Fruit fly (Drosophila melanogaster) whole organism, embryonic: Measurements from ENCODE around the gene Aef1.

Experiments used
- Awh ChIP-seq: fragments of 200-800 bp; sonication (Bioruptor generic); IDR thresholded peaks from 2 replicates; pipeline ENCODE4, ENCODE4 v1.3.6; 2022; ENCODE audit warnings: missing biosample characterization, missing genetic modification characterization
- B-H2 ChIP-seq: fragments of 200-800 bp; sonication (Bioruptor generic); optimal IDR thresholded peaks from 2 replicates; lab custom pipeline; 2018; ENCODE audit warnings: missing biosample characterization, mild to moderate bottlenecking, missing genetic modification characterization
- CG10979 ChIP-seq: fragments of 200-800 bp; sonication (Bioruptor generic); optimal IDR thresholded peaks from 2 replicates; lab custom pipeline; 2018; ENCODE audit warnings: missing biosample characterization, mild to moderate bottlenecking, missing genetic modification characterization, moderate library complexity
- CG11247 ChIP-seq: fragments of 200-800 bp; sonication (Bioruptor generic); IDR thresholded peaks from 2 replicates; pipeline ENCODE4 v1.3.6; 2022; ENCODE audit warnings: missing biosample characterization, missing genetic modification characterization
- CG11504 ChIP-seq: fragments of 200-800 bp; sonication (Bioruptor generic); optimal IDR thresholded peaks from 3 replicates; lab custom pipeline; 2019; ENCODE audit warnings: missing biosample characterization, mild to moderate bottlenecking, missing genetic modification characterization, moderate library complexity
- CG12219 ChIP-seq: fragments of 200-800 bp; sonication (Bioruptor generic); optimal IDR thresholded peaks from 3 replicates; lab custom pipeline; 2018; ENCODE audit warnings: missing biosample characterization, mild to moderate bottlenecking, missing genetic modification characterization
- CG12391 ChIP-seq: fragments of 200-800 bp; sonication (Bioruptor generic); optimal IDR thresholded peaks from 3 replicates; lab custom pipeline; 2018; ENCODE audit warnings: missing biosample characterization, mild to moderate bottlenecking, missing genetic modification characterization, moderate library complexity
- CG13775 ChIP-seq: fragments of 200-800 bp; sonication (Bioruptor generic); optimal IDR thresholded peaks from 3 replicates; lab custom pipeline; 2017; ENCODE audit warnings: missing biosample characterization, mild to moderate bottlenecking, missing genetic modification characterization
- CG17328 ChIP-seq: fragments of 200-800 bp; sonication (Bioruptor generic); IDR thresholded peaks from 2 replicates; pipeline ENCODE4 v1.3.6; 2022; ENCODE audit warnings: missing biosample characterization, missing genetic modification characterization
- CG17385 ChIP-seq: fragments of 200-800 bp; sonication (Bioruptor generic); optimal IDR thresholded peaks from 3 replicates; lab custom pipeline; 2018; ENCODE audit warnings: missing biosample characterization, mild to moderate bottlenecking, missing genetic modification characterization
- CG1792 ChIP-seq: fragments of 200-800 bp; sonication (Bioruptor generic); optimal IDR thresholded peaks from 2 replicates; lab custom pipeline; 2016; ENCODE audit warnings: missing biosample characterization, missing genetic modification characterization
- CG18476 ChIP-seq: fragments of 200-800 bp; sonication (Bioruptor generic); optimal IDR thresholded peaks from 2 replicates; lab custom pipeline; 2016; ENCODE audit warnings: missing biosample characterization, mild to moderate bottlenecking, missing genetic modification characterization
- CG18599 ChIP-seq: fragments of 200-800 bp; sonication (Bioruptor generic); optimal IDR thresholded peaks from 3 replicates; lab custom pipeline; 2017; ENCODE audit warnings: missing biosample characterization, missing genetic modification characterization, mild to moderate bottlenecking, moderate library complexity, missing genetic modification reagents
- CG2889 ChIP-seq: fragments of 200-800 bp; sonication (Bioruptor generic); IDR thresholded peaks from 3 replicates; pipeline ENCODE4 v1.3.6; 2022; ENCODE audit warnings: missing biosample characterization, missing genetic modification characterization
- CG4360 ChIP-seq: fragments of 200-800 bp; sonication (Bioruptor generic); IDR thresholded peaks from 2 replicates; pipeline ENCODE4 v1.3.6; 2022; ENCODE audit warnings: missing biosample characterization, missing genetic modification characterization
- CG4424 ChIP-seq: fragments of 200-800 bp; sonication (Bioruptor generic); optimal IDR thresholded peaks from 3 replicates; lab custom pipeline; 2016; ENCODE audit warnings: missing biosample characterization, missing genetic modification characterization
- CG4820 ChIP-seq: fragments of 200-800 bp; sonication (Bioruptor generic); optimal IDR thresholded peaks from 3 replicates; lab custom pipeline; 2016; ENCODE audit warnings: missing biosample characterization, missing genetic modification characterization
- CG7745 ChIP-seq: fragments of 200-800 bp; sonication (Bioruptor generic); optimal IDR thresholded peaks from 2 replicates; lab custom pipeline; 2018; ENCODE audit warnings: missing biosample characterization, mild to moderate bottlenecking, missing genetic modification characterization, moderate library complexity
- CG7786 ChIP-seq: fragments of 200-800 bp; sonication (Bioruptor generic); optimal IDR thresholded peaks from 2 replicates; lab custom pipeline; 2016; ENCODE audit warnings: missing biosample characterization, missing genetic modification characterization
- CG8765 ChIP-seq: fragments of 200-800 bp; sonication (Bioruptor generic); IDR thresholded peaks from 2 replicates; pipeline ENCODE4 v1.3.6; 2022; ENCODE audit warnings: missing biosample characterization, missing genetic modification characterization
- CrebB ChIP-seq: fragments of 200-800 bp; sonication (Bioruptor generic); optimal IDR thresholded peaks from 3 replicates; lab custom pipeline; 2018; ENCODE audit warnings: missing biosample characterization, mild to moderate bottlenecking, missing genetic modification characterization
- Drgx ChIP-seq: fragments of 200-800 bp; sonication (Bioruptor generic); IDR thresholded peaks from 2 replicates; pipeline ENCODE4 v1.3.6; 2022; ENCODE audit warnings: missing biosample characterization, missing genetic modification characterization
- ERR ChIP-seq: fragments of 200-800 bp; sonication (Bioruptor generic); optimal IDR thresholded peaks from 2 replicates; lab custom pipeline; 2016; ENCODE audit warnings: missing biosample characterization, missing genetic modification characterization
- Jarid2 ChIP-seq: fragments of 200-800 bp; sonication (Bioruptor generic); optimal IDR thresholded peaks from 3 replicates; lab custom pipeline; 2017; ENCODE audit warnings: mild to moderate bottlenecking, missing biosample characterization, missing genetic modification reagents, missing genetic modification characterization
- Lhr ChIP-seq: fragments of 200-800 bp; sonication (Bioruptor generic); optimal IDR thresholded peaks from 3 replicates; lab custom pipeline; 2017; ENCODE audit warnings: mild to moderate bottlenecking, missing biosample characterization, missing genetic modification reagents, missing genetic modification characterization
- Lpt ChIP-seq: fragments of >200 bp; optimal IDR thresholded peaks from 2 replicates; lab custom pipeline; 2018; ENCODE audit warnings: missing biosample characterization, missing genetic modification characterization
- Meics ChIP-seq: fragments of 200-800 bp; sonication (Bioruptor generic); optimal IDR thresholded peaks from 2 replicates; lab custom pipeline; 2017; ENCODE audit warnings: missing biosample characterization, mild to moderate bottlenecking, missing genetic modification characterization
- NC2α ChIP-seq: fragments of 200-800 bp; sonication (Bioruptor generic); optimal IDR thresholded peaks from 2 replicates; lab custom pipeline; 2016; ENCODE audit warnings: missing biosample characterization, missing genetic modification characterization
- Oli ChIP-seq: fragments of 200-800 bp; sonication (Bioruptor generic); optimal IDR thresholded peaks from 2 replicates; lab custom pipeline; 2018; ENCODE audit warnings: missing biosample characterization, mild to moderate bottlenecking, missing genetic modification characterization, moderate library complexity
- YL-1 ChIP-seq: fragments of 200-800 bp; sonication (Bioruptor generic); optimal IDR thresholded peaks from 3 replicates; lab custom pipeline; 2017; ENCODE audit warnings: missing biosample characterization, mild to moderate bottlenecking, missing genetic modification characterization
- ara ChIP-seq: fragments of 200-800 bp; sonication (Bioruptor generic); IDR thresholded peaks from 2 replicates; pipeline ENCODE4 v1.3.6; 2022; ENCODE audit warnings: missing biosample characterization, missing genetic modification characterization
- cas ChIP-seq: fragments of 200-800 bp; sonication (Bioruptor generic); IDR thresholded peaks from 2 replicates; pipeline ENCODE4 v1.3.6; 2022; ENCODE audit warnings: missing biosample characterization, missing genetic modification characterization
- chm ChIP-seq: fragments of 200-800 bp; sonication (Bioruptor generic); IDR thresholded peaks from 2 replicates; pipeline ENCODE4 v1.3.6; 2022; ENCODE audit warnings: missing biosample characterization, missing genetic modification characterization
- crc ChIP-seq: fragments of 200-800 bp; sonication (Bioruptor generic); optimal IDR thresholded peaks from 2 replicates; lab custom pipeline; 2016; ENCODE audit warnings: missing biosample characterization, missing genetic modification characterization
- crol ChIP-seq: fragments of 200-800 bp; sonication (Bioruptor generic); IDR thresholded peaks from 2 replicates; pipeline ENCODE4 v1.3.6; 2022; ENCODE audit warnings: missing biosample characterization, missing genetic modification characterization
- dan ChIP-seq: fragments of 200-800 bp; sonication (Bioruptor generic); IDR thresholded peaks from 2 replicates; pipeline ENCODE4 v1.3.6; 2022; ENCODE audit warnings: missing biosample characterization, missing genetic modification characterization
- dimm ChIP-seq: fragments of 200-800 bp; sonication (Bioruptor generic); IDR thresholded peaks from 2 replicates; pipeline ENCODE4 v1.3.6; 2022; ENCODE audit warnings: missing biosample characterization, missing genetic modification characterization
- fd64A ChIP-seq: fragments of 200-800 bp; sonication (Bioruptor generic); optimal IDR thresholded peaks from 3 replicates; lab custom pipeline; 2018; ENCODE audit warnings: missing biosample characterization, mild to moderate bottlenecking, missing genetic modification characterization
- fru ChIP-seq: fragments of >200 bp; optimal IDR thresholded peaks from 2 replicates; lab custom pipeline; 2017
- gfzf ChIP-seq: fragments of 200-800 bp; sonication (Bioruptor generic); optimal IDR thresholded peaks from 2 replicates; lab custom pipeline; 2016; ENCODE audit warnings: missing biosample characterization, mild to moderate bottlenecking, missing genetic modification characterization, moderate library complexity
- gro ChIP-seq: fragments of 200-800 bp; sonication (Bioruptor generic); optimal IDR thresholded peaks from 2 replicates; lab custom pipeline; 2016; ENCODE audit warnings: missing biosample characterization, missing genetic modification characterization
- gsb-n ChIP-seq: fragments of 200-800 bp; sonication (Bioruptor generic); optimal IDR thresholded peaks from 3 replicates; lab custom pipeline; 2018; ENCODE audit warnings: missing biosample characterization, mild to moderate bottlenecking, missing genetic modification characterization
- insv ChIP-seq, 2 experiments: fragments of 200-800 bp; sonication (Bioruptor generic); optimal IDR thresholded peaks; 3 replicates each; lab custom pipeline; 2016 to 2018; ENCODE audit warnings: missing biosample characterization in 2 of 2, missing genetic modification characterization in 2 of 2
- kah ChIP-seq: fragments of 200-800 bp; sonication (Bioruptor generic); optimal IDR thresholded peaks from 2 replicates; lab custom pipeline; 2018; ENCODE audit warnings: missing biosample characterization, mild to moderate bottlenecking, missing genetic modification characterization
- kay ChIP-seq: fragments of 200-800 bp; sonication (Bioruptor generic); optimal IDR thresholded peaks from 2 replicates; lab custom pipeline; 2016; ENCODE audit warnings: missing biosample characterization, missing genetic modification characterization
- lilli ChIP-seq: fragments of 200-800 bp; sonication (Bioruptor generic); optimal IDR thresholded peaks from 3 replicates; lab custom pipeline; 2016; ENCODE audit warnings: missing biosample characterization, missing genetic modification characterization
- oc ChIP-seq: fragments of 200-800 bp; sonication (Bioruptor generic); optimal IDR thresholded peaks from 2 replicates; lab custom pipeline; 2018; ENCODE audit warnings: missing biosample characterization, mild to moderate bottlenecking, missing genetic modification characterization, moderate library complexity
- scrt ChIP-seq: fragments of 200-800 bp; sonication (Bioruptor generic); optimal IDR thresholded peaks from 2 replicates; lab custom pipeline; 2018; ENCODE audit warnings: missing biosample characterization, mild to moderate bottlenecking, missing genetic modification characterization, moderate library complexity
- trh ChIP-seq: fragments of 200-800 bp; sonication (Bioruptor generic); optimal IDR thresholded peaks from 2 replicates; lab custom pipeline; 2016; ENCODE audit warnings: missing biosample characterization, missing genetic modification characterization
- twi ChIP-seq: fragments of 200-800 bp; optimal IDR thresholded peaks from 2 replicates; lab custom pipeline; 2019; ENCODE audit warnings: missing biosample characterization, mild to moderate bottlenecking, missing genetic modification characterization, moderate library complexity
- z ChIP-seq: fragments of 200-800 bp; sonication (Bioruptor generic); IDR thresholded peaks from 3 replicates; pipeline ENCODE4 v1.3.6; 2022; ENCODE audit warnings: missing biosample characterization, missing genetic modification characterization
- zfh1 ChIP-seq: fragments of 200-800 bp; sonication (Bioruptor generic); IDR thresholded peaks from 3 replicates; pipeline ENCODE4 v1.3.6; 2022; ENCODE audit warnings: missing biosample characterization, missing genetic modification characterization

Aef1 gene

DNA sequence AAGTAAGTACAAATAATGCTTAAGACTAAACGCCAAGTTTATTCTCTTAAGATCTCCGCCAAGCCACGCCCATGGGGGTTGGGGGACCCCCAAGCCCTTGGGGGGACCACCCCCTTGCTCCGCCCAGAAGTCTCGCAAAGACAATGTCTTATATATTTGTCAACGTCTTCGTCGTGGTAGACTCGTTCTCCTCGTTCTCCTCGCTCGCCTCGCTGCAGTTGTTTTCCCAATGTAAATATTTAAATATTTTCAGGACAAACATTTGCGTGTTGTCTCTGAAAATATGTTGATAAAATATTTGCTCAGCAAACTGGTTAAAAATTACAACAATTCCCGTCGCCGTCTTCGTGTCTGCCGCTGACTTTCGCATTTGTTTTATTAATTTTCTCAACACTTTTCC, 31.0 kb downstream of the Aef1 start (continued):
- peak; percentile 5 for TF ChIP-seq Meics (GFP tag; lab: Kevin White, UChicago)
- peak; percentile 53 for TF ChIP-seq Jarid2 (GFP tag; lab: Kevin White, UChicago)
- peak; percentile 0 for TF ChIP-seq lilli
- TF ChIP-seq CG13775 (GFP tag; lab: Kevin White, UChicago): peak; percentile 43
- no peak for TF ChIP-seq crc
- peak; percentile 47 for TF ChIP-seq trh (GFP tag; lab: Kevin White, UChicago)
- TF ChIP-seq CG7745 (tag; lab: Kevin White, UChicago): peak; percentile 91
- peak; percentile 71 for TF ChIP-seq CG4360 (GFP tag; lab: Robert Waterston, UW)
- no peak for TF ChIP-seq CG2889 (GFP tag; lab: Robert Waterston, UW)
- no peak for TF ChIP-seq Drgx (GFP tag; lab: Robert Waterston, UW)
- no peak for TF ChIP-seq Lpt (GFP tag; lab: Kevin White, UChicago)
- TF ChIP-seq zfh1 (GFP tag; lab: Robert Waterston, UW): peak; percentile 89
- TF ChIP-seq twi (tag; lab: Kevin White, UChicago): peak; percentile 78
- peak; percentile 55 for TF ChIP-seq CG18599 (GFP tag; lab: Kevin White, UChicago)
- TF ChIP-seq dan: no peak
- peak; percentile 31 for TF ChIP-seq kay (GFP tag; lab: Kevin White, UChicago)
- TF ChIP-seq Oli (tag; lab: Kevin White, UChicago): peak; percentile 59
- peak; percentile 79 for TF ChIP-seq CG10979 (tag; lab: Kevin White, UChicago)
- no peak for TF ChIP-seq insv (GFP tag; optimal IDR thresholded peaks at IDR 0.05; lab: Kevin White, UChicago)
- TF ChIP-seq fd64A (GFP tag; lab: Kevin White, UChicago): peak; percentile 91
- TF ChIP-seq kah (GFP tag; lab: Kevin White, UChicago): peak; percentile 21
- TF ChIP-seq dimm (GFP tag; lab: Robert Waterston, UW): no peak
- TF ChIP-seq CG17385: peak; percentile 22
- TF ChIP-seq CG12219 (GFP tag; lab: Kevin White, UChicago): peak; percentile 41
- peak; percentile 57 for TF ChIP-seq CG4424
- TF ChIP-seq NC2α: peak; percentile 73
- peak; percentile 63; the same call in 1 of the 2 replicates for TF ChIP-seq chm (GFP tag; lab: Robert Waterston, UW)
- TF ChIP-seq CG11504: peak; percentile 68
- peak; percentile 71 for TF ChIP-seq CG17328
- TF ChIP-seq CG1792 (GFP tag; lab: Kevin White, UChicago): peak; percentile 62
- TF ChIP-seq gsb-n: peak; percentile 92
- peak; percentile 58; the same call in 1 of the 2 replicates for TF ChIP-seq Awh
- TF ChIP-seq CG11247 (GFP tag; lab: Robert Waterston, UW): no peak
- TF ChIP-seq CG7786 (GFP tag; lab: Kevin White, UChicago): peak; percentile 5
- peak; percentile 59 for TF ChIP-seq CG18476
- no peak for TF ChIP-seq ERR (GFP tag; lab: Kevin White, UChicago)
- 0 out of 2 replicates have a peak, but pooled peaks have one; percentile 32 for TF ChIP-seq CG8765
- TF ChIP-seq oc: peak; percentile 70
- no peak for TF ChIP-seq B-H2 (GFP tag; lab: Kevin White, UChicago)
- TF ChIP-seq cas (GFP tag; lab: Robert Waterston, UW): no peak
- TF ChIP-seq CrebB (tag; lab: Kevin White, UChicago): peak; percentile 51
- 0 out of 3 replicates have a peak, but pooled peaks have one; percentile 35 for TF ChIP-seq z (GFP tag; lab: Robert Waterston, UW)
- TF ChIP-seq CG4820 (GFP tag; lab: Kevin White, UChicago): peak; percentile 59
- peak; percentile 71 for TF ChIP-seq CG12391 (tag; lab: Kevin White, UChicago)
- TF ChIP-seq ara: peak; percentile 91
- peak; percentile 87 for TF ChIP-seq Lhr (GFP tag; lab: Kevin White, UChicago)
- TF ChIP-seq crol (GFP tag; lab: Robert Waterston, UW): peak; percentile 56
- no peak for TF ChIP-seq gfzf (GFP tag; lab: Kevin White, UChicago)
- peak; percentile 33 for TF ChIP-seq scrt (GFP tag; lab: Kevin White, UChicago)
- TF ChIP-seq gro (GFP tag; lab: Kevin White, UChicago): no peak
- TF ChIP-seq fru (lab: Kevin White, UChicago): no peak
- TF ChIP-seq YL-1 (GFP tag; lab: Kevin White, UChicago): peak; percentile 61
